Worm (Caenorhabditis elegans) whole organism, young adult: ENCODE measurements around the gene C14A6.13.

ENCODE experiments used
- B0261.1 ChIP-seq: sonication (generic microtip); optimal IDR thresholded peaks from 2 replicates; lab custom pipeline; 2016; ENCODE audit warnings: mild to moderate bottlenecking, missing genetic modification characterization, moderate library complexity, missing compliant biosample characterization
- B0336.3 ChIP-seq: fragments of 200-800 bp; sonication (Bioruptor generic); IDR thresholded peaks from 2 replicates; pipeline ENCODE4 v1.3.6; 2022; ENCODE audit warnings: missing genetic modification characterization, missing compliant biosample characterization
- K11D2.4 ChIP-seq: fragments of 200-800 bp; sonication (Bioruptor generic); IDR thresholded peaks from 2 replicates; pipeline ENCODE4 v1.3.6; 2022; ENCODE audit warnings: missing genetic modification reagents, missing genetic modification characterization, missing compliant biosample characterization
- ZK185.1 ChIP-seq: sonication (generic microtip); optimal IDR thresholded peaks from 2 replicates; lab custom pipeline; 2016; ENCODE audit warnings: mild to moderate bottlenecking, missing genetic modification characterization, missing compliant biosample characterization; ENCODE audit not compliant: poor library complexity, severe bottlenecking
- akir-1 ChIP-seq: fragments of 200-800 bp; sonication (Bioruptor generic); optimal IDR thresholded peaks from 2 replicates; lab custom pipeline; 2018; ENCODE audit warnings: mild to moderate bottlenecking, missing genetic modification characterization, moderate library complexity, missing compliant biosample characterization
- ama-1 ChIP-seq, 3 experiments: fragments of 150-350 bp in 1 of 3; sonication (generic microtip) in 2 of 3; optimal IDR thresholded peaks; 2 replicates each; lab custom pipeline; 2014 to 2018; ENCODE audit warnings: missing biosample characterization in 2 of 3, missing genetic modification characterization in 2 of 3, missing genetic modification reagents in 2 of 3
- bed-1 ChIP-seq: fragments of 200-800 bp; sonication (Bioruptor generic); IDR thresholded peaks from 2 replicates; pipeline ENCODE4 v1.3.6; 2022; ENCODE audit warnings: missing genetic modification reagents, missing genetic modification characterization, missing compliant biosample characterization
- cebp-1 ChIP-seq, 2 experiments: fragments of 200-800 bp in 1 of 2; sonication (Bioruptor generic) in 1 of 2; sonication (generic microtip) in 1 of 2; IDR thresholded peaks in 1 of 2; optimal IDR thresholded peaks in 1 of 2; 2 replicates each; pipeline versions ENCODE4 v1.3.6 to Lab custom; 2017 to 2022; ENCODE audit warnings: missing compliant biosample characterization in 2 of 2, missing genetic modification characterization in 2 of 2, mild to moderate bottlenecking in 1 of 2, missing genetic modification reagents in 1 of 2, moderate library complexity in 1 of 2
- cebp-2 ChIP-seq: fragments of 200-800 bp; sonication (Bioruptor generic); IDR thresholded peaks from 2 replicates; pipeline ENCODE4 v1.3.6; 2022; ENCODE audit warnings: missing genetic modification characterization, missing compliant biosample characterization
- dpff-1 ChIP-seq: sonication (generic microtip); optimal IDR thresholded peaks from 2 replicates; lab custom pipeline; 2017; ENCODE audit warnings: mild to moderate bottlenecking, missing genetic modification characterization, missing compliant biosample characterization
- ekl-4 ChIP-seq: fragments of 200-800 bp; sonication (Bioruptor generic); IDR thresholded peaks from 2 replicates; pipeline ENCODE4 v1.3.6; 2022; ENCODE audit warnings: missing genetic modification reagents, missing genetic modification characterization, missing compliant biosample characterization
- hlh-26 ChIP-seq: fragments of 200-800 bp; sonication (Bioruptor generic); conservative IDR thresholded peaks from 2 replicates; pipeline ENCODE4 v1.3.6; 2022; ENCODE audit warnings: missing genetic modification reagents, missing genetic modification characterization, missing compliant biosample characterization
- hmg-1.2 ChIP-seq: fragments of 200-800 bp; sonication (Bioruptor generic); IDR thresholded peaks from 2 replicates; pipeline ENCODE4 v1.3.6; 2022; ENCODE audit warnings: missing genetic modification reagents, missing genetic modification characterization, missing compliant biosample characterization
- hsf-1 ChIP-seq: fragments of 200-800 bp; sonication (Bioruptor generic); IDR thresholded peaks from 2 replicates; pipeline ENCODE4 v1.3.6; 2022; ENCODE audit warnings: missing genetic modification reagents, missing genetic modification characterization, missing compliant biosample characterization
- let-526 ChIP-seq: fragments of 200-800 bp; sonication (Bioruptor generic); IDR thresholded peaks from 2 replicates; pipeline ENCODE4 v1.3.6; 2022; ENCODE audit warnings: missing genetic modification reagents, missing genetic modification characterization, missing compliant biosample characterization
- lin-54 ChIP-seq: fragments of 200-800 bp; sonication (Bioruptor generic); optimal IDR thresholded peaks from 2 replicates; lab custom pipeline; 2018; ENCODE audit warnings: mild to moderate bottlenecking, missing genetic modification characterization, missing compliant biosample characterization
- lsl-1 ChIP-seq: fragments of 200-800 bp; sonication (Bioruptor generic); optimal IDR thresholded peaks from 2 replicates; lab custom pipeline; 2018; ENCODE audit warnings: mild to moderate bottlenecking, missing genetic modification characterization, moderate library complexity, missing compliant biosample characterization
- madf-3 ChIP-seq: fragments of 200-800 bp; sonication (Bioruptor generic); IDR thresholded peaks from 2 replicates; pipeline ENCODE4 v1.3.6; 2022; ENCODE audit warnings: missing genetic modification reagents, missing genetic modification characterization, missing compliant biosample characterization
- madf-6 ChIP-seq: fragments of 200-800 bp; sonication (Bioruptor generic); IDR thresholded peaks from 2 replicates; pipeline ENCODE4 v1.3.6; 2022; ENCODE audit warnings: missing genetic modification reagents, missing genetic modification characterization, missing compliant biosample characterization
- mcd-1 ChIP-seq: fragments of 200-800 bp; sonication (Bioruptor generic); IDR thresholded peaks from 2 replicates; pipeline ENCODE4 v1.3.6; 2022; ENCODE audit warnings: missing genetic modification reagents, missing genetic modification characterization, missing compliant biosample characterization
- mxl-1 ChIP-seq: sonication (generic microtip); optimal IDR thresholded peaks from 2 replicates; lab custom pipeline; 2016; ENCODE audit warnings: missing genetic modification characterization, missing compliant biosample characterization
- nfya-1 ChIP-seq: sonication (generic microtip); optimal IDR thresholded peaks from 2 replicates; lab custom pipeline; 2017; ENCODE audit warnings: antibody characterized with exemption, missing compliant biosample characterization, missing genetic modification characterization, borderline replicate concordance; ENCODE audit not compliant: insufficient read depth
- nfyb-1 ChIP-seq: fragments of 200-800 bp; sonication (Bioruptor generic); IDR thresholded peaks from 2 replicates; pipeline ENCODE4 v1.3.6; 2022; ENCODE audit warnings: missing genetic modification reagents, missing genetic modification characterization, missing compliant biosample characterization
- nhr-80 ChIP-seq: sonication (generic microtip); optimal IDR thresholded peaks from 2 replicates; lab custom pipeline; 2016; ENCODE audit warnings: missing genetic modification characterization, missing compliant biosample characterization
- rec-8 ChIP-seq, 2 experiments: sonication (generic microtip); optimal IDR thresholded peaks; 2 replicates each; lab custom pipeline; 2016; ENCODE audit warnings: mild to moderate bottlenecking in 2 of 2, missing genetic modification characterization in 2 of 2, missing genetic modification reagents in 2 of 2, missing genotype in 2 of 2, missing biosample characterization in 1 of 2, missing compliant biosample characterization in 1 of 2, moderate library complexity in 1 of 2
- snpc-1.1 ChIP-seq: sonication (generic microtip); optimal IDR thresholded peaks from 2 replicates; lab custom pipeline; 2017; ENCODE audit warnings: missing genetic modification characterization, mild to moderate bottlenecking, missing compliant biosample characterization, antibody characterized with exemption, moderate library complexity, missing genotype, missing genetic modification reagents; ENCODE audit not compliant: insufficient read depth
- snpc-1.3 ChIP-seq: sonication (generic microtip); optimal IDR thresholded peaks from 2 replicates; lab custom pipeline; 2017; ENCODE audit warnings: missing genetic modification characterization, mild to moderate bottlenecking, missing compliant biosample characterization, antibody characterized with exemption, moderate library complexity, missing genotype, missing genetic modification reagents; ENCODE audit not compliant: insufficient read depth
- tbx-9 ChIP-seq: sonication (generic microtip); optimal IDR thresholded peaks from 2 replicates; lab custom pipeline; 2016; ENCODE audit warnings: borderline replicate concordance, missing genetic modification characterization, inconsistent platforms, missing compliant biosample characterization
- zfh-2 ChIP-seq: fragments of 200-800 bp; sonication (Bioruptor generic); conservative IDR thresholded peaks from 2 replicates; pipeline ENCODE4 v1.3.6; 2022; ENCODE audit warnings: missing genetic modification reagents, missing genetic modification characterization, missing compliant biosample characterization
- zim-3 ChIP-seq: sonication (generic microtip); optimal IDR thresholded peaks from 2 replicates; lab custom pipeline; 2017; ENCODE audit warnings: mild to moderate bottlenecking, missing genetic modification characterization, moderate library complexity, missing compliant biosample characterization
- ztf-28 ChIP-seq: fragments of 200-800 bp; sonication (Bioruptor generic); IDR thresholded peaks from 2 replicates; pipeline ENCODE4 v1.3.6; 2022; ENCODE audit warnings: missing genetic modification reagents, missing genetic modification characterization, missing compliant biosample characterization

Gene C14A6.13

ce11 chrV:18162568-18162967 is 1.4 kb upstream of the C14A6.13 start, which contains the start of gene C14A6.12:
Gene C14A6.12, minus strand, starts transcription at chrV:18162668.
- TF ChIP-seq B0261.1 (tag; lab: Kevin White, UChicago) = no peak
- TF ChIP-seq, all 124 proteins: peak for 0

- no peak for TF ChIP-seq hmg-1.2
- no peak for TF ChIP-seq let-526
- TF ChIP-seq, all 124 proteins: peak for 0
These were observed 3.0 kb downstream of the C14A6.13 start for ce11 chrV:18158172-18158571.

ce11 chrV:18157707-18158106 is 3.4 kb downstream of the C14A6.13 start, which contains the start of gene clec-48:
Gene clec-48, plus strand, starts transcription at chrV:18158026.
- TF ChIP-seq lin-54 (no peak), bed-1 (no peak), akir-1 (GFP tag; lab: Kevin White, UChicago) (no peak), cebp-2 (GFP tag; lab: Robert Waterston, UW) (no peak), nhr-80 (tag; lab: Kevin White, UChicago) (peak; percentile 9), snpc-1.3 (tag; lab: Kevin White, UChicago) (no peak), ekl-4 (GFP tag; lab: Robert Waterston, UW) (no peak), hlh-26 (no peak)

- TF ChIP-seq lsl-1 (GFP tag; lab: Kevin White, UChicago) (no peak), zim-3 (tag; lab: Kevin White, UChicago) (no peak), nfya-1 (no peak), ztf-28 (GFP tag; lab: Robert Waterston, UW) (no peak), zfh-2 (GFP tag; lab: Robert Waterston, UW) (no peak), ZK185.1 (no peak), ama-1 (optimal IDR thresholded peaks at IDR 0.05; lab: Kevin White, UChicago) (no peak), ama-1 (GFP tag; optimal IDR thresholded peaks at IDR 0.05; lab: Kevin White, UChicago) (no peak), rec-8 (tag; optimal IDR thresholded peaks at IDR 0.05; lab: Kevin White, UChicago) (no peak), mxl-1 (tag; lab: Kevin White, UChicago) (no peak), mcd-1 (GFP tag; lab: Robert Waterston, UW) (no peak), snpc-1.1 (tag; lab: Kevin White, UChicago) (no peak), madf-3 (GFP tag; lab: Robert Waterston, UW) (no peak), hsf-1 (GFP tag; lab: Robert Waterston, UW) (no peak), B0336.3 (GFP tag; lab: Robert Waterston, UW) (no peak), B0261.1 (tag; lab: Kevin White, UChicago) (no peak), dpff-1 (tag; lab: Kevin White, UChicago) (no peak), K11D2.4 (GFP tag; lab: Robert Waterston, UW) (no peak)
- TF ChIP-seq, all 124 proteins: peak for 0
These were observed 15.1 kb downstream of the C14A6.13 start, which contains the start of gene C14A6.3 for ce11 chrV:18146077-18146476. Gene C14A6.3, plus strand, starts transcription at chrV:18146377.

ce11 chrV:18144442-18144841 is 16.7 kb downstream of the C14A6.13 start:
- no peak for TF ChIP-seq nfyb-1 (GFP tag; lab: Robert Waterston, UW)

- no peak for TF ChIP-seq tbx-9 (tag; lab: Kevin White, UChicago)
- TF ChIP-seq rec-8 (tag; optimal IDR thresholded peaks at IDR 0.05; lab: Kevin White, UChicago) = no peak
- TF ChIP-seq lsl-1 (GFP tag; lab: Kevin White, UChicago) = no peak
- TF ChIP-seq cebp-1 (GFP tag; IDR thresholded peaks at IDR 0.05; lab: Robert Waterston, UW) = no peak
- TF ChIP-seq cebp-1 (tag; optimal IDR thresholded peaks at IDR 0.05; lab: Kevin White, UChicago) = peak; percentile 77
- TF ChIP-seq madf-6 (GFP tag; lab: Robert Waterston, UW) = no peak
These were observed 17.7 kb downstream of the C14A6.13 start, which contains the start of gene Y37H2A.14 for ce11 chrV:18143445-18143844. Gene Y37H2A.14, plus strand, starts transcription at chrV:18143745.
